Worm (Caenorhabditis elegans): ENCODE results near the gene srh-172.

DNA sequence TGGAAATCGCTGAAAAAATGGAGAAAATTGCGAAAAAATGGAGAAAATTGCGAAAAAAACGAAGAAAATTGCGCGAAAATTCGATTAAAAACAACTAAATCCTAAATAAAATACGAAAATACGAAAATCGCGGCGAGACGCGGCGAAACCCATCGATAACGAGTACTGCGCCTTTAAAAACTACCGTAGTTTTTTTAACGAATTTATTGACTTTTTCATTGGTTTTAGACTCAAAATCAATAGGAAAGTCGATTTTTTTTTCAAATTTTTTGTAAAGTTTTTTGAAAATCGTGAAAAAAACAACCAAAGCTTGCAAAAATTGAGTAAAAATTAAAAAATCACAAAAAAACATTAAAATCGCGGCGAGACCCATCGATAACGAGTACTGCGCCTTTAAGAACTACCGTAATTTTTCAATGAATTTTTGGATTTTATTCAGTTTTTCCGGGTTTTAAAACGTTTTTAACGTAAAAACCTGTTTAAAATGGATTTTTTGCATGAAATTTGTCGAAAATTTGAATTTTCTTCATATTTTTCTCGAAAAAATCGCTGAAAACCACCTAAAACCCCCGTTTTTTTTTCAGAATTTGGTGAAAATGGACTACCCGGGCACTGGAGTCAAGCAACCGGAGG, 42.8 kb upstream of the srh-172 start, which contains the start of the genes chk-2 and Y60A3A.19:
- no peak for TF ChIP-seq pha-4 (tag; optimal IDR thresholded peaks at IDR 0.05)
- TF ChIP-seq nhr-2 (tag; optimal IDR thresholded peaks at IDR 0.05) = no peak
- TF ChIP-seq snpc-4 (tag; optimal IDR thresholded peaks at IDR 0.05) = no peak
- TF ChIP-seq unc-62 (GFP tag; optimal IDR thresholded peaks at IDR 0.05) = no peak
- no peak for TF ChIP-seq tbx-8 (GFP tag; optimal IDR thresholded peaks at IDR 0.05)
- TF ChIP-seq mab-5 (tag; optimal IDR thresholded peaks at IDR 0.05) = no peak
- no peak for TF ChIP-seq elt-3 (tag; optimal IDR thresholded peaks at IDR 0.05)
- TF ChIP-seq nhr-12 (tag; optimal IDR thresholded peaks at IDR 0.05) = no peak
- no peak for TF ChIP-seq ces-1 (GFP tag; optimal IDR thresholded peaks at IDR 0.05)
- no peak for TF ChIP-seq nhr-76 (tag; optimal IDR thresholded peaks at IDR 0.05)
- TF ChIP-seq ceh-83 (GFP tag; optimal IDR thresholded peaks at IDR 0.05) = no peak
- no peak for TF ChIP-seq zip-8 (tag; optimal IDR thresholded peaks at IDR 0.05)
- no peak for TF ChIP-seq sptf-1 (tag; optimal IDR thresholded peaks at IDR 0.05)
- TF ChIP-seq mep-1 (tag; optimal IDR thresholded peaks at IDR 0.05) = no peak

All from whole organism, mixed stage, embryonic.